Fruit fly (Drosophila melanogaster) Kc167 (cell line): ENCODE data around the gene PGRP-LF.

Experiments used
- Sin3A ChIP-seq: fragments of >200 bp; optimal IDR thresholded peaks from 2 replicates; lab custom pipeline; 2018; ENCODE audit warnings: missing external identifiers
- h ChIP-seq: fragments of >200 bp; optimal IDR thresholded peaks from 3 replicates; lab custom pipeline; 2018; ENCODE audit warnings: missing external identifiers
- psq ChIP-seq: fragments of >200 bp; optimal IDR thresholded peaks from 2 replicates; lab custom pipeline; 2017; ENCODE audit warnings: missing external identifiers

DNA sequence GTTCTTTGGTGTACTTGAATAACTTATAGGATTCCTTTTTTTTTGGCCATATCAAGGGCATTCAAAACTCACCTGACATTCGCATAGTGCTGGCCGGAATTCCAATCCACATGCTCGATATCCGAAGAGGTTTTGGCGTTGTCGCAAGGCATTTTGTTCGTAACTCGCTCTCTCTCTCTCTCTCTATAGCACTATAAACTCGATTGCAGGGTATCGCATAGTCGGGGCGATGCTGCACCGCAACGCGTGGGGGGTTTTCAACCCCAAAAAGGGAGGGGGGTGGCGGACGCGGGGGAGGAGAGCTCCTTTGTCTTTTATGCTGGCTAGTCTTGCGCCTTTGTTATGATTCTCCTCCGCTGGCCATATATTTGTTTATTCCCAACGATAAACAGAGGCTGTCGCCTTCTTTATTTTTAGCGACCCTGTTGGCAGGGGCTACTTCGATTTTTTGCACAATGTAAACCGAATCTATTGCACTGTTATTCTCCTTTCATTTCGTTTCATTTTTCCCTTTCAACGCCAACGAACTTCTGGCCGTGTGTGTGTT lies 49.1 kb downstream of the PGRP-LF start:
- TF ChIP-seq psq (lab: Kevin White, UChicago) (no peak), h (no peak), Sin3A (lab: Kevin White, UChicago) (no peak)
